Fruit fly (Drosophila melanogaster): ENCODE results near the gene CG14985.

The CG14985 gene

dm6 chr3L:4003316-4003715, at the start of gene CG14985:
Gene CG14985 (plus strand): TSS chr3L:4003474.
- TF ChIP-seq Myc (optimal IDR thresholded peaks at IDR 0.05), result no peak
- no peak for TF ChIP-seq Sin3A (optimal IDR thresholded peaks at IDR 0.05)
- no peak for TF ChIP-seq insv (optimal IDR thresholded peaks at IDR 0.05)

dm6 chr3L:3960877-3961417, 42.3 kb upstream of the CG14985 start:
- no peak for TF ChIP-seq ttk (optimal IDR thresholded peaks at IDR 0.05)
- no peak for TF ChIP-seq h (optimal IDR thresholded peaks at IDR 0.05)
- no peak for TF ChIP-seq insv (optimal IDR thresholded peaks at IDR 0.05)
- TF ChIP-seq Myc (optimal IDR thresholded peaks at IDR 0.05), result no peak
- TF ChIP-seq psq (optimal IDR thresholded peaks at IDR 0.05), result no peak
- no peak for TF ChIP-seq Sin3A (optimal IDR thresholded peaks at IDR 0.05)

- TF ChIP-seq Sin3A (optimal IDR thresholded peaks at IDR 0.05), result no peak
- no peak for TF ChIP-seq h (optimal IDR thresholded peaks at IDR 0.05)
- TF ChIP-seq Myc (optimal IDR thresholded peaks at IDR 0.05), result no peak
- TF ChIP-seq psq (optimal IDR thresholded peaks at IDR 0.05), result no peak
- no peak for TF ChIP-seq ttk (optimal IDR thresholded peaks at IDR 0.05)
- no peak for TF ChIP-seq insv (optimal IDR thresholded peaks at IDR 0.05)
Observed at dm6 chr3L:3963979-3964378, 39.3 kb upstream of the CG14985 start.

- TF ChIP-seq Myc (optimal IDR thresholded peaks at IDR 0.05) (no peak), psq (optimal IDR thresholded peaks at IDR 0.05) (no peak), Sin3A (optimal IDR thresholded peaks at IDR 0.05) (no peak), insv (optimal IDR thresholded peaks at IDR 0.05) (no peak), h (optimal IDR thresholded peaks at IDR 0.05) (no peak), ttk (optimal IDR thresholded peaks at IDR 0.05) (no peak)
Observed at dm6 chr3L:3964671-3965070, 38.6 kb upstream of the CG14985 start, which contains the start of gene CG12605. Gene CG12605 (minus strand): TSS chr3L:3964771.

dm6 chr3L:3965102-3965501, 38.2 kb upstream of the CG14985 start:
- TF ChIP-seq Myc (optimal IDR thresholded peaks at IDR 0.05) (no peak), Sin3A (optimal IDR thresholded peaks at IDR 0.05) (no peak)

- TF ChIP-seq psq (optimal IDR thresholded peaks at IDR 0.05) (no peak), insv (optimal IDR thresholded peaks at IDR 0.05) (no peak), Myc (optimal IDR thresholded peaks at IDR 0.05) (no peak), ttk (optimal IDR thresholded peaks at IDR 0.05) (no peak), h (optimal IDR thresholded peaks at IDR 0.05) (no peak), Sin3A (optimal IDR thresholded peaks at IDR 0.05) (no peak)
Observed at dm6 chr3L:3970372-3971031, 32.8 kb upstream of the CG14985 start.

- no peak for TF ChIP-seq ttk (optimal IDR thresholded peaks at IDR 0.05)
- TF ChIP-seq Sin3A (optimal IDR thresholded peaks at IDR 0.05), result no peak
- no peak for TF ChIP-seq psq (optimal IDR thresholded peaks at IDR 0.05)
- no peak for TF ChIP-seq h (optimal IDR thresholded peaks at IDR 0.05)
- no peak for TF ChIP-seq Myc (optimal IDR thresholded peaks at IDR 0.05)
- no peak for TF ChIP-seq insv (optimal IDR thresholded peaks at IDR 0.05)
Observed at dm6 chr3L:3972599-3972998, 30.7 kb upstream of the CG14985 start, which contains the start of gene CG43915. Gene CG43915 (plus strand): TSS chr3L:3972899.

- TF ChIP-seq ttk (optimal IDR thresholded peaks at IDR 0.05) (no peak), h (optimal IDR thresholded peaks at IDR 0.05) (no peak), insv (optimal IDR thresholded peaks at IDR 0.05) (no peak), psq (optimal IDR thresholded peaks at IDR 0.05) (no peak), Myc (optimal IDR thresholded peaks at IDR 0.05) (no peak), Sin3A (optimal IDR thresholded peaks at IDR 0.05) (no peak)
Observed at dm6 chr3L:3976438-3976837, 26.8 kb upstream of the CG14985 start.

- TF ChIP-seq Myc (optimal IDR thresholded peaks at IDR 0.05) (no peak), ttk (optimal IDR thresholded peaks at IDR 0.05) (no peak), Sin3A (optimal IDR thresholded peaks at IDR 0.05) (no peak), h (optimal IDR thresholded peaks at IDR 0.05) (no peak), psq (optimal IDR thresholded peaks at IDR 0.05) (no peak)
Observed at dm6 chr3L:3977622-3978355, 25.5 kb upstream of the CG14985 start.

dm6 chr3L:3978762-3979516, 24.3 kb upstream of the CG14985 start:
- TF ChIP-seq h (optimal IDR thresholded peaks at IDR 0.05) (no peak), Myc (optimal IDR thresholded peaks at IDR 0.05) (no peak), psq (optimal IDR thresholded peaks at IDR 0.05) (no peak)

dm6 chr3L:3980027-3980426, 23.2 kb upstream of the CG14985 start:
- TF ChIP-seq ttk (optimal IDR thresholded peaks at IDR 0.05) (no peak), insv (optimal IDR thresholded peaks at IDR 0.05) (no peak), h (optimal IDR thresholded peaks at IDR 0.05) (no peak), Myc (optimal IDR thresholded peaks at IDR 0.05) (no peak), Sin3A (optimal IDR thresholded peaks at IDR 0.05) (no peak), psq (optimal IDR thresholded peaks at IDR 0.05) (no peak)

dm6 chr3L:3983466-3983946, 19.8 kb upstream of the CG14985 start, which contains the start of gene scrt:
Gene scrt (plus strand): TSS chr3L:3983896.
- TF ChIP-seq ttk (optimal IDR thresholded peaks at IDR 0.05) (no peak), psq (optimal IDR thresholded peaks at IDR 0.05) (no peak), Myc (optimal IDR thresholded peaks at IDR 0.05) (no peak), h (optimal IDR thresholded peaks at IDR 0.05) (no peak), Sin3A (optimal IDR thresholded peaks at IDR 0.05) (no peak), insv (optimal IDR thresholded peaks at IDR 0.05) (no peak)

All from Kc167 (cell line).